Worm (Caenorhabditis elegans): ENCODE results near the gene F35D11.4.

F35D11.4 gene

ce11 chrII:4571868-4572267 is 31.4 kb upstream of the F35D11.4 start, which contains the start of gene vab-1:
Gene vab-1, plus strand, starts transcription at chrII:4572000.
- TF ChIP-seq pat-9 (tag; optimal IDR thresholded peaks at IDR 0.05) (no peak), fkh-10 (GFP tag; optimal IDR thresholded peaks at IDR 0.05) (no peak), odd-2 (tag; optimal IDR thresholded peaks at IDR 0.05) (no peak), madf-2 (tag; optimal IDR thresholded peaks at IDR 0.05) (no peak), ceh-31 (tag; optimal IDR thresholded peaks at IDR 0.05) (no peak), ceh-34 (tag; optimal IDR thresholded peaks at IDR 0.05) (no peak), ceh-6 (GFP tag; optimal IDR thresholded peaks at IDR 0.05) (no peak), K09A11.1 (tag; optimal IDR thresholded peaks at IDR 0.05; ENCODE audit: insufficient read depth) (no peak), ceh-14 (tag; optimal IDR thresholded peaks at IDR 0.05) (no peak), lin-11 (tag; optimal IDR thresholded peaks at IDR 0.05) (no peak)

- no peak for TF ChIP-seq zip-5 (tag; optimal IDR thresholded peaks at IDR 0.05)
- no peak for TF ChIP-seq unc-86 (tag; optimal IDR thresholded peaks at IDR 0.05)
- no peak for TF ChIP-seq F13H6.1 (tag; optimal IDR thresholded peaks at IDR 0.05)
- no peak for TF ChIP-seq Y22D7AL.16 (tag; optimal IDR thresholded peaks at IDR 0.05)
- TF ChIP-seq tbx-7 (tag; optimal IDR thresholded peaks at IDR 0.05): no peak
- no peak for TF ChIP-seq ceh-9 (tag; optimal IDR thresholded peaks at IDR 0.05)
- no peak for TF ChIP-seq ceh-31 (tag; optimal IDR thresholded peaks at IDR 0.05)
- TF ChIP-seq hlh-15 (tag; optimal IDR thresholded peaks at IDR 0.05): no peak
- TF ChIP-seq ceh-18 (tag; optimal IDR thresholded peaks at IDR 0.05): no peak
- no peak for TF ChIP-seq dmd-4 (tag; optimal IDR thresholded peaks at IDR 0.05; ENCODE audit: borderline replicate concordance)
- no peak for TF ChIP-seq ahr-1 (tag; optimal IDR thresholded peaks at IDR 0.05)
- no peak for TF ChIP-seq nhr-11 (tag; optimal IDR thresholded peaks at IDR 0.05)
- no peak for TF ChIP-seq syd-9 (tag; optimal IDR thresholded peaks at IDR 0.05)
- TF ChIP-seq ceh-14 (tag; optimal IDR thresholded peaks at IDR 0.05): no peak
- TF ChIP-seq hlh-30 (tag; optimal IDR thresholded peaks at IDR 0.05; ENCODE audit: insufficient read depth): no peak
- TF ChIP-seq C38D4.7 (GFP tag; optimal IDR thresholded peaks at IDR 0.05): no peak
- TF ChIP-seq pag-3 (tag; optimal IDR thresholded peaks at IDR 0.05; ENCODE audit: borderline replicate concordance): no peak
- no peak for TF ChIP-seq T23F11.4 (GFP tag; optimal IDR thresholded peaks at IDR 0.05)
Observed at ce11 chrII:4572579-4572978, 30.6 kb upstream of the F35D11.4 start.

- TF ChIP-seq ceh-22 (tag; optimal IDR thresholded peaks at IDR 0.05) (no peak), ceh-34 (tag; optimal IDR thresholded peaks at IDR 0.05) (peak; percentile 64)
Observed at ce11 chrII:4573084-4573483, 30.1 kb upstream of the F35D11.4 start.

- TF ChIP-seq ceh-34 (tag; optimal IDR thresholded peaks at IDR 0.05) (no peak), ama-1 (optimal IDR thresholded peaks at IDR 0.05) (no peak), unc-42 (tag; optimal IDR thresholded peaks at IDR 0.05) (peak; percentile 96), pax-1 (tag; optimal IDR thresholded peaks at IDR 0.05) (no peak), elt-4 (tag; optimal IDR thresholded peaks at IDR 0.05) (no peak)
Observed at ce11 chrII:4574658-4575057, 28.6 kb upstream of the F35D11.4 start.

- TF ChIP-seq sdc-2 (tag; optimal IDR thresholded peaks at IDR 0.05) (no peak), T23F11.4 (GFP tag; optimal IDR thresholded peaks at IDR 0.05) (no peak), unc-55 (GFP tag; optimal IDR thresholded peaks at IDR 0.05) (peak; percentile 76), pag-3 (tag; optimal IDR thresholded peaks at IDR 0.05; ENCODE audit: borderline replicate concordance) (no peak)
Observed at ce11 chrII:4575579-4575978, 27.6 kb upstream of the F35D11.4 start.

ce11 chrII:4577391-4577790 is 25.8 kb upstream of the F35D11.4 start:
- TF ChIP-seq fkh-10 (GFP tag; optimal IDR thresholded peaks at IDR 0.05): no peak
- peak; percentile 30 for TF ChIP-seq tbx-2 (tag; optimal IDR thresholded peaks at IDR 0.05)
